Worm (Caenorhabditis elegans) whole organism, L2 larva: Measurements from ENCODE around the gene dnj-18.

Source experiments
- ZK546.5 ChIP-seq: sonication (generic microtip); optimal IDR thresholded peaks from 2 replicates; lab custom pipeline; 2017; ENCODE audit warnings: missing biosample characterization, missing genetic modification characterization
- ceh-82 ChIP-seq: fragments of 150-350 bp; optimal IDR thresholded peaks from 2 replicates; lab custom pipeline; 2014; ENCODE audit warnings: missing biosample characterization, missing genetic modification characterization
- crh-2 ChIP-seq: sonication (generic microtip); optimal IDR thresholded peaks from 2 replicates; lab custom pipeline; 2017; ENCODE audit warnings: missing biosample characterization, missing genetic modification characterization
- dmd-4 ChIP-seq: sonication (generic microtip); optimal IDR thresholded peaks from 2 replicates; lab custom pipeline; 2017; ENCODE audit warnings: missing biosample characterization, missing genetic modification characterization
- fos-1 ChIP-seq: fragments of 150-350 bp; optimal IDR thresholded peaks from 2 replicates; lab custom pipeline; 2014; ENCODE audit warnings: missing biosample characterization, missing genetic modification characterization
- nhr-10 ChIP-seq: sonication (generic microtip); optimal IDR thresholded peaks from 2 replicates; lab custom pipeline; 2017; ENCODE audit warnings: missing biosample characterization, missing genetic modification characterization
- nhr-237 ChIP-seq: fragments of 150-350 bp; optimal IDR thresholded peaks from 2 replicates; lab custom pipeline; 2014; ENCODE audit warnings: missing biosample characterization, missing genetic modification characterization
- nhr-77 ChIP-seq: fragments of 150-350 bp; optimal IDR thresholded peaks from 2 replicates; lab custom pipeline; 2014; ENCODE audit warnings: missing biosample characterization, missing genetic modification characterization
- skn-1 ChIP-seq: sonication (generic microtip); optimal IDR thresholded peaks from 2 replicates; lab custom pipeline; 2017; ENCODE audit warnings: missing biosample characterization, missing genetic modification characterization
- ztf-11 ChIP-seq: sonication (generic microtip); optimal IDR thresholded peaks from 2 replicates; lab custom pipeline; 2017; ENCODE audit warnings: missing biosample characterization, missing genetic modification characterization

- TF ChIP-seq fos-1 (tag; lab: Kevin White, UChicago) (peak; percentile 1), crh-2 (tag; lab: Kevin White, UChicago) (peak; percentile 65), nhr-10 (tag; lab: Kevin White, UChicago) (no peak), dmd-4 (tag; lab: Kevin White, UChicago) (no peak), skn-1 (tag; lab: Kevin White, UChicago) (no peak), ZK546.5 (no peak), ztf-11 (tag; lab: Kevin White, UChicago) (no peak), nhr-77 (tag; lab: Kevin White, UChicago) (no peak), nhr-237 (tag; lab: Kevin White, UChicago) (no peak), ceh-82 (no peak)
Measured at ce11 chrIII:4720620-4721227, 22.8 kb downstream of the dnj-18 start, which contains the start of gene emb-5.
